Fruit fly (Drosophila melanogaster) whole organism: Measurements from ENCODE around the gene CG6415.

Experiments
- CG8478 ChIP-seq: fragments of >200 bp; optimal IDR thresholded peaks from 2 replicates; lab custom pipeline; 2018; ENCODE audit warnings: inconsistent platforms
- EcR ChIP-seq, 2 experiments: fragments of >200 bp; optimal IDR thresholded peaks; 2 replicates each; lab custom pipeline; 2017; ENCODE audit warnings: missing biosample characterization in 2 of 2, missing genetic modification characterization in 2 of 2, missing genetic modification reagents in 2 of 2
- pan ChIP-seq: fragments of >200 bp; optimal IDR thresholded peaks from 2 replicates; lab custom pipeline; 2017
- psq ChIP-seq: fragments of >200 bp; optimal IDR thresholded peaks from 2 replicates; lab custom pipeline; 2017
- usp ChIP-seq: fragments of >200 bp; optimal IDR thresholded peaks from 2 replicates; lab custom pipeline; 2017; ENCODE audit warnings: missing biosample characterization, missing genetic modification characterization, mixed read lengths

DNA sequence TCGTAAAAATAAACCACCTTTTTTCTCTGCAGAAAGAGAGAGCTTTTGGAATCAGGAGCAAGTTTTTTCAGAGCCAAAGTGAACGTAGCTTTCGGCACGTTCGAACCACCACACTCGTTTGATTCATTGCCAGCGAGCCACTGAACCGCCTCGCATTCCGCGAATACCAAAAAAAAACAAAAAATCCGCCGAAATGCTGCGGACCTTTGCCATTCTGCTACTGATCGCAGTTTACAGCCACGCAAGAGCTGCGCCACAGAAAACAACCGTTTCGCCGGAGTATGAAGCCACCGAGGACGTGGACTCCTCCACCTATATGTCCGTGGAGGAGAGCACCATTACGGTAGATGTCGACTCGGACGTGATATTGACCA is 25.7 kb upstream of the CG6415 start:
- TF ChIP-seq CG8478 (lab: Kevin White, UChicago) = no peak
- TF ChIP-seq pan (lab: Kevin White, UChicago) = no peak
- no peak for TF ChIP-seq usp (GFP tag; lab: Kevin White, UChicago)
- TF ChIP-seq psq = no peak
- TF ChIP-seq EcR (GFP tag; optimal IDR thresholded peaks at IDR 0.05; lab: Kevin White, UChicago) = no peak
